Worm (Caenorhabditis elegans) whole organism, young adult: ENCODE data around the gene Y54G2A.77.
A peak's percentile ranks its signal among the peaks of the same experiment; 100 is the strongest.

Source experiments
- B0019.2 ChIP-seq: fragments of 200-800 bp; sonication (Bioruptor generic); conservative IDR thresholded peaks from 2 replicates; pipeline ENCODE4 v1.3.6; 2022; ENCODE audit warnings: missing genetic modification reagents, missing genetic modification characterization, missing compliant biosample characterization
- B0336.3 ChIP-seq: fragments of 200-800 bp; sonication (Bioruptor generic); IDR thresholded peaks from 2 replicates; pipeline ENCODE4 v1.3.6; 2022; ENCODE audit warnings: missing genetic modification characterization, missing compliant biosample characterization
- C17E4.6 ChIP-seq: fragments of 200-800 bp; sonication (Bioruptor generic); IDR thresholded peaks from 2 replicates; pipeline ENCODE4 v1.3.6; 2022; ENCODE audit warnings: missing genetic modification reagents, missing genetic modification characterization, missing compliant biosample characterization
- D2030.7 ChIP-seq: fragments of 200-800 bp; sonication (Bioruptor generic); IDR thresholded peaks from 2 replicates; pipeline ENCODE4 v1.3.6; 2022; ENCODE audit warnings: missing genetic modification reagents, missing genetic modification characterization, missing compliant biosample characterization
- F10E7.11 ChIP-seq: sonication (generic microtip); optimal IDR thresholded peaks from 2 replicates; lab custom pipeline; 2017; ENCODE audit warnings: mild to moderate bottlenecking, missing genetic modification characterization, moderate library complexity, missing compliant biosample characterization
- F49E8.2 ChIP-seq: sonication (generic microtip); optimal IDR thresholded peaks from 3 replicates; lab custom pipeline; 2017; ENCODE audit warnings: missing genetic modification characterization, mild to moderate bottlenecking, missing compliant biosample characterization, antibody characterized with exemption, moderate library complexity; ENCODE audit not compliant: insufficient read depth
- F52B5.7 ChIP-seq: sonication (generic microtip); optimal IDR thresholded peaks from 2 replicates; lab custom pipeline; 2016; ENCODE audit warnings: mild to moderate bottlenecking, missing genetic modification characterization, missing compliant biosample characterization
- F57A8.1 ChIP-seq: fragments of 200-800 bp; sonication (Bioruptor generic); optimal IDR thresholded peaks from 2 replicates; lab custom pipeline; 2018; ENCODE audit warnings: mild to moderate bottlenecking, missing genetic modification characterization, moderate library complexity, missing compliant biosample characterization
- ama-1 ChIP-seq, 3 experiments: fragments of 150-350 bp in 1 of 3; sonication (generic microtip) in 2 of 3; optimal IDR thresholded peaks; 2 replicates each; lab custom pipeline; 2014 to 2018; ENCODE audit warnings: missing biosample characterization in 2 of 3, missing genetic modification characterization in 2 of 3, missing genetic modification reagents in 2 of 3
- aptf-3 ChIP-seq: fragments of 200-800 bp; sonication (Bioruptor generic); IDR thresholded peaks from 2 replicates; pipeline ENCODE4 v1.3.6; 2022; ENCODE audit warnings: missing genetic modification characterization, missing compliant biosample characterization
- atf-7 ChIP-seq: sonication (generic microtip); optimal IDR thresholded peaks from 2 replicates; lab custom pipeline; 2017; ENCODE audit warnings: mild to moderate bottlenecking, missing genetic modification characterization, missing compliant biosample characterization
- cebp-1 ChIP-seq, 2 experiments: fragments of 200-800 bp in 1 of 2; sonication (Bioruptor generic) in 1 of 2; sonication (generic microtip) in 1 of 2; IDR thresholded peaks in 1 of 2; optimal IDR thresholded peaks in 1 of 2; 2 replicates each; pipeline versions ENCODE4 v1.3.6 to Lab custom; 2017 to 2022; ENCODE audit warnings: missing compliant biosample characterization in 2 of 2, missing genetic modification characterization in 2 of 2, mild to moderate bottlenecking in 1 of 2, missing genetic modification reagents in 1 of 2, moderate library complexity in 1 of 2
- cebp-2 ChIP-seq: fragments of 200-800 bp; sonication (Bioruptor generic); IDR thresholded peaks from 2 replicates; pipeline ENCODE4 v1.3.6; 2022; ENCODE audit warnings: missing genetic modification characterization, missing compliant biosample characterization
- ceh-79 ChIP-seq: sonication (generic microtip); optimal IDR thresholded peaks from 2 replicates; lab custom pipeline; 2017; ENCODE audit warnings: mild to moderate bottlenecking, missing genetic modification characterization, missing compliant biosample characterization
- die-1 ChIP-seq: sonication (generic microtip); optimal IDR thresholded peaks from 2 replicates; lab custom pipeline; 2016; ENCODE audit warnings: missing genotype, mild to moderate bottlenecking, missing genetic modification characterization, missing compliant biosample characterization
- dox-1 ChIP-seq: fragments of 200-800 bp; sonication (Bioruptor generic); IDR thresholded peaks from 2 replicates; pipeline ENCODE4 v1.3.6; 2022; ENCODE audit warnings: missing genetic modification reagents, missing genetic modification characterization, missing compliant biosample characterization
- dpff-1 ChIP-seq: sonication (generic microtip); optimal IDR thresholded peaks from 2 replicates; lab custom pipeline; 2017; ENCODE audit warnings: mild to moderate bottlenecking, missing genetic modification characterization, missing compliant biosample characterization
- efl-1 ChIP-seq: fragments of 150-350 bp; optimal IDR thresholded peaks from 2 replicates; lab custom pipeline; 2014; ENCODE audit warnings: missing biosample characterization, missing genetic modification reagents, missing genetic modification characterization
- him-1 ChIP-seq: sonication (generic microtip); optimal IDR thresholded peaks from 2 replicates; lab custom pipeline; 2016; ENCODE audit warnings: missing genotype, missing genetic modification reagents, missing genetic modification characterization, missing compliant biosample characterization
- hlh-12 ChIP-seq: sonication (generic microtip); optimal IDR thresholded peaks from 2 replicates; lab custom pipeline; 2016; ENCODE audit warnings: missing genetic modification characterization, missing compliant biosample characterization
- hmg-1.2 ChIP-seq: fragments of 200-800 bp; sonication (Bioruptor generic); IDR thresholded peaks from 2 replicates; pipeline ENCODE4 v1.3.6; 2022; ENCODE audit warnings: missing genetic modification reagents, missing genetic modification characterization, missing compliant biosample characterization
- hmg-20 ChIP-seq: fragments of 200-800 bp; sonication (Bioruptor generic); IDR thresholded peaks from 2 replicates; pipeline ENCODE4 v1.3.6; 2022; ENCODE audit warnings: missing genetic modification reagents, missing genetic modification characterization, missing compliant biosample characterization
- lin-26 ChIP-seq: fragments of 200-800 bp; sonication (Bioruptor generic); IDR thresholded peaks from 2 replicates; pipeline ENCODE4 v1.3.6; 2022; ENCODE audit warnings: missing genetic modification reagents, missing genetic modification characterization, missing compliant biosample characterization
- lin-40 ChIP-seq: sonication (generic microtip); optimal IDR thresholded peaks from 2 replicates; lab custom pipeline; 2016; ENCODE audit warnings: missing genetic modification characterization, mild to moderate bottlenecking, missing compliant biosample characterization, missing genotype, missing genetic modification reagents
- lsy-27 ChIP-seq: sonication (generic microtip); optimal IDR thresholded peaks from 2 replicates; lab custom pipeline; 2017; ENCODE audit warnings: missing genetic modification characterization, mild to moderate bottlenecking, missing compliant biosample characterization, antibody characterized with exemption, missing genotype, borderline replicate concordance; ENCODE audit not compliant: insufficient read depth
- madf-10 ChIP-seq: sonication (generic microtip); optimal IDR thresholded peaks from 2 replicates; lab custom pipeline; 2016; ENCODE audit warnings: mild to moderate bottlenecking, missing genetic modification characterization, missing compliant biosample characterization
- madf-6 ChIP-seq: fragments of 200-800 bp; sonication (Bioruptor generic); IDR thresholded peaks from 2 replicates; pipeline ENCODE4 v1.3.6; 2022; ENCODE audit warnings: missing genetic modification reagents, missing genetic modification characterization, missing compliant biosample characterization
- madf-8 ChIP-seq: fragments of 200-800 bp; sonication (Bioruptor generic); conservative IDR thresholded peaks from 2 replicates; pipeline ENCODE4 v1.3.6; 2022; ENCODE audit warnings: missing genetic modification reagents, missing genetic modification characterization, missing compliant biosample characterization
- mes-4 ChIP-seq: sonication (generic microtip); optimal IDR thresholded peaks from 2 replicates; lab custom pipeline; 2016; ENCODE audit warnings: missing genotype, missing genetic modification characterization, missing compliant biosample characterization
- mxl-1 ChIP-seq: sonication (generic microtip); optimal IDR thresholded peaks from 2 replicates; lab custom pipeline; 2016; ENCODE audit warnings: missing genetic modification characterization, missing compliant biosample characterization
- nfyb-1 ChIP-seq: fragments of 200-800 bp; sonication (Bioruptor generic); IDR thresholded peaks from 2 replicates; pipeline ENCODE4 v1.3.6; 2022; ENCODE audit warnings: missing genetic modification reagents, missing genetic modification characterization, missing compliant biosample characterization
- nhr-120 ChIP-seq: fragments of 200-800 bp; sonication (Bioruptor generic); IDR thresholded peaks from 2 replicates; pipeline ENCODE4 v1.3.6; 2022; ENCODE audit warnings: missing genetic modification characterization, missing compliant biosample characterization
- nhr-179 ChIP-seq: sonication (generic microtip); optimal IDR thresholded peaks from 2 replicates; lab custom pipeline; 2016; ENCODE audit warnings: mild to moderate bottlenecking, missing genetic modification characterization, missing compliant biosample characterization
- nhr-80 ChIP-seq: sonication (generic microtip); optimal IDR thresholded peaks from 2 replicates; lab custom pipeline; 2016; ENCODE audit warnings: missing genetic modification characterization, missing compliant biosample characterization
- nhr-90 ChIP-seq: sonication (generic microtip); optimal IDR thresholded peaks from 2 replicates; lab custom pipeline; 2016; ENCODE audit warnings: missing genotype, mild to moderate bottlenecking, missing genetic modification characterization, missing compliant biosample characterization
- pbrm-1 ChIP-seq: fragments of 200-800 bp; sonication (Bioruptor generic); IDR thresholded peaks from 2 replicates; pipeline ENCODE4 v1.3.6; 2022; ENCODE audit warnings: missing genetic modification reagents, missing genetic modification characterization, missing compliant biosample characterization
- repo-1 ChIP-seq: sonication (generic microtip); optimal IDR thresholded peaks from 2 replicates; lab custom pipeline; 2017; ENCODE audit warnings: mild to moderate bottlenecking, missing genetic modification characterization, missing compliant biosample characterization
- snpc-1.1 ChIP-seq: sonication (generic microtip); optimal IDR thresholded peaks from 2 replicates; lab custom pipeline; 2017; ENCODE audit warnings: missing genetic modification characterization, mild to moderate bottlenecking, missing compliant biosample characterization, antibody characterized with exemption, moderate library complexity, missing genotype, missing genetic modification reagents; ENCODE audit not compliant: insufficient read depth
- snpc-1.3 ChIP-seq: sonication (generic microtip); optimal IDR thresholded peaks from 2 replicates; lab custom pipeline; 2017; ENCODE audit warnings: missing genetic modification characterization, mild to moderate bottlenecking, missing compliant biosample characterization, antibody characterized with exemption, moderate library complexity, missing genotype, missing genetic modification reagents; ENCODE audit not compliant: insufficient read depth
- snpc-3.4 ChIP-seq: sonication (generic microtip); optimal IDR thresholded peaks from 2 replicates; lab custom pipeline; 2017; ENCODE audit warnings: missing genetic modification characterization, mild to moderate bottlenecking, missing compliant biosample characterization, antibody characterized with exemption, moderate library complexity, missing genotype, missing genetic modification reagents
- snpc-4 ChIP-seq, 5 experiments: fragments of 150-350 bp in 1 of 5; sonication (generic microtip) in 4 of 5; optimal IDR thresholded peaks; 2 replicates each; lab custom pipeline; 2014 to 2018; ENCODE audit warnings: missing genetic modification characterization in 5 of 5, missing biosample characterization in 3 of 5, antibody characterized with exemption in 2 of 5, mild to moderate bottlenecking in 2 of 5, missing compliant biosample characterization in 2 of 5, missing genotype in 2 of 5, moderate library complexity in 2 of 5, missing genetic modification reagents in 1 of 5
- unc-130 ChIP-seq: sonication (generic microtip); optimal IDR thresholded peaks from 2 replicates; lab custom pipeline; 2016; ENCODE audit warnings: missing genetic modification reagents, missing genetic modification characterization, missing compliant biosample characterization
- unc-62 ChIP-seq: fragments of 150-350 bp; optimal IDR thresholded peaks from 2 replicates; lab custom pipeline; 2014; ENCODE audit warnings: missing biosample characterization, missing genetic modification reagents, missing genetic modification characterization
- zim-3 ChIP-seq: sonication (generic microtip); optimal IDR thresholded peaks from 2 replicates; lab custom pipeline; 2017; ENCODE audit warnings: mild to moderate bottlenecking, missing genetic modification characterization, moderate library complexity, missing compliant biosample characterization
- ztf-25 ChIP-seq: fragments of 200-800 bp; sonication (Bioruptor generic); IDR thresholded peaks from 2 replicates; pipeline ENCODE4 v1.3.6; 2022; ENCODE audit warnings: missing genetic modification reagents, missing genetic modification characterization, missing compliant biosample characterization
- ztf-26 ChIP-seq: sonication (generic microtip); optimal IDR thresholded peaks from 2 replicates; lab custom pipeline; 2017; ENCODE audit warnings: missing genetic modification characterization, missing compliant biosample characterization
- ztf-28 ChIP-seq: fragments of 200-800 bp; sonication (Bioruptor generic); IDR thresholded peaks from 2 replicates; pipeline ENCODE4 v1.3.6; 2022; ENCODE audit warnings: missing genetic modification reagents, missing genetic modification characterization, missing compliant biosample characterization

Y54G2A.77 gene

DNA sequence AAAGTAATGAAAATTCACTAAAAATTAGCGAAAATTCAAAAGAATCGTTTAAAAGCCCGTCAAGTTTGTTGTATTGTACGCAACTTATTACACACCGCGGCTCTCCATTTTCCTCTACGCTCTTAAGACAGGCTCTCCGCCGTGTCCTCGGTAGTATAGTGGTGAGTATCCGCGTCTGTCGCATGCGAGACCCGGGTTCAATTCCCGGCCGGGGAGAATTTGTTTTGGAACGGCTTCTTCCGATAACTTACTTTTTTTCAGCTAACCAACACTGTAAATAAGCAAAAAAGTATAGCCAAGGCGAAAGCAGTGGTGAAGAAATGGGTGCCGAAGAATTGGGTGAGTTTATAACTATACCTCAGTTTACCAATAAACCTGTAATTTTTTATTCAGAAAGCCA is 39.7 kb downstream of the Y54G2A.77 start (continued):
- TF ChIP-seq efl-1 (no peak), B0019.2 (GFP tag; lab: Robert Waterston, UW) (no peak), B0336.3 (GFP tag; lab: Robert Waterston, UW) (no peak), ztf-25 (GFP tag; lab: Robert Waterston, UW) (peak; percentile 87), nhr-179 (tag; lab: Kevin White, UChicago) (no peak), mxl-1 (tag; lab: Kevin White, UChicago) (no peak), snpc-1.1 (tag; lab: Kevin White, UChicago) (no peak), atf-7 (tag; lab: Kevin White, UChicago) (no peak), F49E8.2 (tag; lab: Kevin White, UChicago) (peak; percentile 24), unc-62 (GFP tag; lab: Kevin White, UChicago) (no peak), nhr-120 (GFP tag; lab: Robert Waterston, UW) (no peak), snpc-3.4 (peak; percentile 7), cebp-1 (GFP tag; IDR thresholded peaks at IDR 0.05; lab: Robert Waterston, UW) (no peak), cebp-1 (tag; optimal IDR thresholded peaks at IDR 0.05; lab: Kevin White, UChicago) (peak; percentile 16), mes-4 (tag; lab: Kevin White, UChicago) (no peak), snpc-4 (GFP tag; optimal IDR thresholded peaks at IDR 0.05; lab: Kevin White, UChicago) (peak; percentile 41), snpc-4 (tag; optimal IDR thresholded peaks at IDR 0.05; lab: Kevin White, UChicago) (peak in 1 of 4 experiments; percentile 39), D2030.7 (GFP tag; lab: Robert Waterston, UW) (peak; percentile 52; the same call in 1 of the 2 replicates), madf-6 (peak; percentile 58; the same call in 1 of the 2 replicates), pbrm-1 (0 out of 2 replicates have a peak, but pooled peaks have one; percentile 39), hmg-20 (GFP tag; lab: Robert Waterston, UW) (peak; percentile 58; the same call in 1 of the 2 replicates), die-1 (tag; lab: Kevin White, UChicago) (peak; percentile 66), snpc-1.3 (tag; lab: Kevin White, UChicago) (peak; percentile 25), ceh-79 (tag; lab: Kevin White, UChicago) (no peak), him-1 (tag; lab: Kevin White, UChicago) (no peak), dox-1 (GFP tag; lab: Robert Waterston, UW) (peak; percentile 59; the same call in 1 of the 2 replicates), F52B5.7 (tag; lab: Kevin White, UChicago) (peak; percentile 62), hmg-1.2 (peak; percentile 72), ztf-26 (tag; lab: Kevin White, UChicago) (no peak), lsy-27 (tag; lab: Kevin White, UChicago) (no peak), nhr-90 (tag; lab: Kevin White, UChicago) (peak; percentile 63), madf-8 (GFP tag; lab: Robert Waterston, UW) (no peak), nfyb-1 (GFP tag; lab: Robert Waterston, UW) (no peak), unc-130 (GFP tag; lab: Kevin White, UChicago) (no peak), dpff-1 (tag; lab: Kevin White, UChicago) (no peak), lin-40 (tag; lab: Kevin White, UChicago) (no peak), aptf-3 (no peak), cebp-2 (no peak), ztf-28 (GFP tag; lab: Robert Waterston, UW) (peak; percentile 43; the same call in 1 of the 2 replicates), C17E4.6 (GFP tag; lab: Robert Waterston, UW) (no peak), madf-10 (peak; percentile 33), lin-26 (GFP tag; lab: Robert Waterston, UW) (peak; percentile 86), nhr-80 (peak; percentile 1), F10E7.11 (no peak), hlh-12 (tag; lab: Kevin White, UChicago) (no peak), zim-3 (tag; lab: Kevin White, UChicago) (peak; percentile 70), F57A8.1 (GFP tag; lab: Kevin White, UChicago) (no peak), ama-1 (optimal IDR thresholded peaks at IDR 0.05; lab: Kevin White, UChicago) (no peak), ama-1 (GFP tag; optimal IDR thresholded peaks at IDR 0.05; lab: Kevin White, UChicago) (no peak), repo-1 (tag; lab: Kevin White, UChicago) (no peak)
